Worm (Caenorhabditis elegans): ENCODE measurements around the gene ceeh-2.

The ceeh-2 gene

DNA sequence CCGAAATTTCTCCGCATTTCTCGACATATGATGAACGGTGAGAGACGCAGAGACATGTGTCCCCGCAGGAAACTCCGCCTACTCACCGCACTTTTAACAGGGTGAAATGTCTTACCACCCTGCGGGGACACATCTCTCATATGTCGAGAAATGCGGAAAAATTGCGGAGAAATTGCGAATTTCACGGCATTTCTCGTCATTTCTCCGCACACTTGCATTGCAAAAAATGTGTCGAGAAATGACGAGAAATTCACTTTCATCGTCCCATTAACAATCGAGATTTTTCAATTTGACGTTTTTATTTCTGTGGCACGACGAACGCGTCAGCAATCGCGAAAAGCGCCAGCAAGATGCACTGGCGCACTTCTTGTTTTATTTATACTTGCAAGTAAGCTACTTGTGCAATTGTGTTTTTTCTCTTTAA lies 15.8 kb downstream of the ceeh-2 start, which contains the start of gene K07C5.13:
K07C5.13 (plus strand) TSS at position 151 of the 424 bp plus-strand sequence.
- TF ChIP-seq skn-1 (tag; optimal IDR thresholded peaks at IDR 0.05) (peak; percentile 6), pha-4 (tag; optimal IDR thresholded peaks at IDR 0.05) (peak; percentile 53), tbx-2 (tag; optimal IDR thresholded peaks at IDR 0.05) (peak; percentile 51), snpc-4 (tag; optimal IDR thresholded peaks at IDR 0.05) (peak; percentile 23), lsy-12 (tag; optimal IDR thresholded peaks at IDR 0.05) (peak; percentile 69), hmg-11 (tag; optimal IDR thresholded peaks at IDR 0.05) (peak; percentile 2), nhr-43 (tag; optimal IDR thresholded peaks at IDR 0.05; ENCODE audit: poor library complexity, severe bottlenecking) (peak; percentile 46), nhr-23 (tag; optimal IDR thresholded peaks at IDR 0.05) (peak; percentile 9), elt-2 (tag; optimal IDR thresholded peaks at IDR 0.05) (peak; percentile 42), nfya-1 (tag; optimal IDR thresholded peaks at IDR 0.05; ENCODE audit: insufficient read depth) (peak; percentile 26), lin-15B (tag; optimal IDR thresholded peaks at IDR 0.05) (peak; percentile 75), R02D3.7 (tag; optimal IDR thresholded peaks at IDR 0.05) (peak; percentile 25)

DNA sequence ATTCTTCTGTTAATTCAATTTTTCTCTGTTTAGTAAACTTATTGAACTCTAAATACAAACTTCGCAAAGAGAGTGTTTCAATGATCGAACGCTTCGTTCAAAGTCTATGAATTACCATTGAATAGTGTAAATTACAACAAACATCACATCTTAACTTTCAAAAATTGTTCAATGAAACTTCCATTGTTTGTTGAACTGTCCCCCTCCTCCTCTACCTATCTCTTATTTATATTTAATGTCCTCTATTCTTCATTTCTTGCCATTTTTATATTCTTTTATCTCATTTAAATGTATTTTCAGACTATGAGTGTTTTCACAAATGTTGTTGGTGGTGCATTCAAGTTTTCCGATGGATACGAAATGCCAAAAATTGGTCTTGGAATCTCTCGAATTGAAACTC lies 18.5 kb downstream of the ceeh-2 start, which contains the start of gene K07C5.2:
K07C5.2 (plus strand) TSS at position 301 of the 400 bp plus-strand sequence.
- TF ChIP-seq fos-1 (tag; optimal IDR thresholded peaks at IDR 0.05) (no peak), pqm-1 (tag; optimal IDR thresholded peaks at IDR 0.05) (peak; percentile 4)

DNA sequence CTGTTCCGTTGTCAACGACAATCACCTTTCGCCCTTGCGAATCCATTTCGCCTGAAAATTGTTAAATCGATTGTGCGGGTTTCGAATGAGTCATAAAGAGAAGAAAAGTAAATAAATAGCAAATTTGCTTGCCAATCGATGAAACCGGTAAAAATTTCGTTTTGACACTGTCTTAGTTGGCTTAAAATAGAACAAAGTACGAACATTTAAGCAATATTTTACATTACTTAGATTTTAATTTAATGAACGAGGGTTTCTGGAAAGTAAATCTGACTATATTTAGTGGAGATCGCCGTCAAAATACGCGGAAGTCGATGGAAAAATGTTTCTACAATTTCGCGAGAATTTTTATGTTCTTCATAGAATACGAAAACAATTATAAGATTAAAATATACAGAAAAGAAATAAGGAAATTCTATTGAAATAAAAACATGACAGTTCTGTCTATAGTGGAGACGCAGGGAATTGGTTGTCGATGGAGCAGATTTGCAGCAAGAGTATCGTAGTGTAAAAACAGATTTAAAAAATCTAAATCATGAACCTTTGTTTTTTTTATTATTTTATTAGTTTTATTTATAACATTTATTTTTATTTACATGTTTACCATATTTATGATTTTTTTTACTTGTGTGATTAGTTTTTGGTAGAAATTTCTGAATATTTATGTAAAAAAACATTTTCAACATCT lies 19.3 kb downstream of the ceeh-2 start, which contains the start of gene arx-2:
arx-2 (minus strand) TSS at position 51 of the 688 bp plus-strand sequence.
- TF ChIP-seq ceh-28 (tag; optimal IDR thresholded peaks at IDR 0.05) (no peak), elt-2 (tag; optimal IDR thresholded peaks at IDR 0.05) (no peak), nhr-12 (tag; optimal IDR thresholded peaks at IDR 0.05) (no peak), aly-2 (tag; optimal IDR thresholded peaks at IDR 0.05) (no peak), fos-1 (tag; optimal IDR thresholded peaks at IDR 0.05) (no peak), lin-15B (tag; optimal IDR thresholded peaks at IDR 0.05) (peak; percentile 69), nhr-237 (tag; optimal IDR thresholded peaks at IDR 0.05) (no peak), mml-1 (tag; optimal IDR thresholded peaks at IDR 0.05) (no peak), unc-62 (GFP tag; optimal IDR thresholded peaks at IDR 0.05) (no peak), nfya-1 (tag; optimal IDR thresholded peaks at IDR 0.05; ENCODE audit: insufficient read depth) (peak; percentile 53), zag-1 (tag; optimal IDR thresholded peaks at IDR 0.05) (no peak), ceh-9 (tag; optimal IDR thresholded peaks at IDR 0.05) (no peak), fkh-10 (GFP tag; optimal IDR thresholded peaks at IDR 0.05) (no peak), skn-1 (tag; optimal IDR thresholded peaks at IDR 0.05) (no peak), snpc-4 (tag; optimal IDR thresholded peaks at IDR 0.05) (peak; percentile 67), egl-27 (tag; optimal IDR thresholded peaks at IDR 0.05) (no peak), elt-3 (tag; optimal IDR thresholded peaks at IDR 0.05) (no peak), hmg-11 (tag; optimal IDR thresholded peaks at IDR 0.05) (peak; percentile 13), ztf-11 (tag; optimal IDR thresholded peaks at IDR 0.05) (no peak), egl-5 (tag; optimal IDR thresholded peaks at IDR 0.05) (no peak), R02D3.7 (tag; optimal IDR thresholded peaks at IDR 0.05) (no peak), elt-1 (tag; optimal IDR thresholded peaks at IDR 0.05) (no peak), mdl-1 (tag; optimal IDR thresholded peaks at IDR 0.05) (no peak), pha-4 (tag; optimal IDR thresholded peaks at IDR 0.05) (peak; percentile 82), nhr-11 (tag; optimal IDR thresholded peaks at IDR 0.05) (no peak), nhr-23 (tag; optimal IDR thresholded peaks at IDR 0.05) (peak; percentile 65), nhr-28 (tag; optimal IDR thresholded peaks at IDR 0.05) (no peak), ceh-82 (tag; optimal IDR thresholded peaks at IDR 0.05) (no peak), tbx-2 (tag; optimal IDR thresholded peaks at IDR 0.05) (no peak), jun-1 (tag; optimal IDR thresholded peaks at IDR 0.05) (no peak), nhr-76 (tag; optimal IDR thresholded peaks at IDR 0.05) (no peak), ztf-4 (tag; optimal IDR thresholded peaks at IDR 0.05) (no peak), fkh-2 (tag; optimal IDR thresholded peaks at IDR 0.05) (no peak)

- no peak for TF ChIP-seq egl-5 (tag; optimal IDR thresholded peaks at IDR 0.05)
- peak; percentile 35 for TF ChIP-seq elt-2 (tag; optimal IDR thresholded peaks at IDR 0.05)
These were observed 23.9 kb downstream of the ceeh-2 start for ce11 chrV:10333843-10334242.
